Fruit fly (Drosophila melanogaster) whole organism, embryonic: ENCODE results near the gene sra.

Source experiments
- Adf1 ChIP-seq: fragments of 200-800 bp; sonication (Bioruptor generic); IDR thresholded peaks from 2 replicates; pipeline ENCODE4 v1.3.6; 2022; ENCODE audit warnings: missing biosample characterization, missing genetic modification characterization
- B-H2 ChIP-seq: fragments of 200-800 bp; sonication (Bioruptor generic); optimal IDR thresholded peaks from 2 replicates; lab custom pipeline; 2018; ENCODE audit warnings: missing biosample characterization, mild to moderate bottlenecking, missing genetic modification characterization
- CG10431 ChIP-seq: fragments of 200-800 bp; sonication (Bioruptor generic); optimal IDR thresholded peaks from 3 replicates; lab custom pipeline; 2018; ENCODE audit warnings: missing biosample characterization, mild to moderate bottlenecking, missing genetic modification characterization
- CG11504 ChIP-seq: fragments of 200-800 bp; sonication (Bioruptor generic); optimal IDR thresholded peaks from 3 replicates; lab custom pipeline; 2019; ENCODE audit warnings: missing biosample characterization, mild to moderate bottlenecking, missing genetic modification characterization, moderate library complexity
- CG12391 ChIP-seq: fragments of 200-800 bp; sonication (Bioruptor generic); optimal IDR thresholded peaks from 3 replicates; lab custom pipeline; 2018; ENCODE audit warnings: missing biosample characterization, mild to moderate bottlenecking, missing genetic modification characterization, moderate library complexity
- CG13424 ChIP-seq: fragments of 200-800 bp; sonication (Bioruptor generic); optimal IDR thresholded peaks from 2 replicates; lab custom pipeline; 2019; ENCODE audit warnings: missing biosample characterization, mild to moderate bottlenecking, missing genetic modification characterization, moderate library complexity
- CG1792 ChIP-seq: fragments of 200-800 bp; sonication (Bioruptor generic); optimal IDR thresholded peaks from 2 replicates; lab custom pipeline; 2016; ENCODE audit warnings: missing biosample characterization, missing genetic modification characterization
- CG18619 ChIP-seq: fragments of 200-800 bp; sonication (Bioruptor generic); optimal IDR thresholded peaks from 3 replicates; lab custom pipeline; 2017; ENCODE audit warnings: missing biosample characterization, mild to moderate bottlenecking, missing genetic modification characterization
- CG2199 ChIP-seq: fragments of 200-800 bp; sonication (Bioruptor generic); IDR thresholded peaks from 3 replicates; pipeline ENCODE4 v1.3.6; 2022; ENCODE audit warnings: missing biosample characterization, missing genetic modification characterization
- CG2202 ChIP-seq: fragments of 200-800 bp; sonication (Bioruptor generic); optimal IDR thresholded peaks from 2 replicates; lab custom pipeline; 2018; ENCODE audit warnings: missing biosample characterization, mild to moderate bottlenecking, missing genetic modification characterization
- CG30020 ChIP-seq: fragments of 200-800 bp; optimal IDR thresholded peaks from 2 replicates; lab custom pipeline; 2019; ENCODE audit warnings: missing biosample characterization, mild to moderate bottlenecking, missing genetic modification characterization, moderate library complexity
- CG31365 ChIP-seq: fragments of 200-800 bp; sonication (Bioruptor generic); optimal IDR thresholded peaks from 2 replicates; lab custom pipeline; 2018; ENCODE audit warnings: missing biosample characterization, mild to moderate bottlenecking, missing genetic modification characterization
- CG3407 ChIP-seq: fragments of 200-800 bp; sonication (Bioruptor generic); optimal IDR thresholded peaks from 2 replicates; lab custom pipeline; 2018; ENCODE audit warnings: missing biosample characterization, mild to moderate bottlenecking, missing genetic modification characterization
- CG34376 ChIP-seq: fragments of 200-800 bp; sonication (Bioruptor generic); optimal IDR thresholded peaks from 2 replicates; lab custom pipeline; 2018; ENCODE audit warnings: missing biosample characterization, mild to moderate bottlenecking, missing genetic modification characterization
- CG5245 ChIP-seq: fragments of 200-800 bp; sonication (Bioruptor generic); optimal IDR thresholded peaks from 3 replicates; lab custom pipeline; 2016; ENCODE audit warnings: missing biosample characterization, missing genetic modification characterization
- CG6654 ChIP-seq: fragments of 200-800 bp; sonication (Bioruptor generic); optimal IDR thresholded peaks from 2 replicates; lab custom pipeline; 2017; ENCODE audit warnings: missing biosample characterization, mild to moderate bottlenecking, missing genetic modification characterization
- CG7745 ChIP-seq: fragments of 200-800 bp; sonication (Bioruptor generic); optimal IDR thresholded peaks from 2 replicates; lab custom pipeline; 2018; ENCODE audit warnings: missing biosample characterization, mild to moderate bottlenecking, missing genetic modification characterization, moderate library complexity
- CG7786 ChIP-seq: fragments of 200-800 bp; sonication (Bioruptor generic); optimal IDR thresholded peaks from 2 replicates; lab custom pipeline; 2016; ENCODE audit warnings: missing biosample characterization, missing genetic modification characterization
- CG7928 ChIP-seq: fragments of 200-800 bp; sonication (Bioruptor generic); optimal IDR thresholded peaks from 2 replicates; lab custom pipeline; 2017; ENCODE audit warnings: missing biosample characterization, mild to moderate bottlenecking, missing genetic modification characterization
- CG8924 ChIP-seq: fragments of 200-800 bp; optimal IDR thresholded peaks from 3 replicates; lab custom pipeline; 2019; ENCODE audit warnings: missing biosample characterization, mild to moderate bottlenecking, missing genetic modification characterization, moderate library complexity
- CG9215 ChIP-seq: fragments of 200-800 bp; sonication (Bioruptor generic); IDR thresholded peaks from 2 replicates; pipeline ENCODE4 v1.3.6; 2022; ENCODE audit warnings: missing biosample characterization, missing genetic modification characterization
- Camta ChIP-seq: fragments of 200-800 bp; sonication (Bioruptor generic); optimal IDR thresholded peaks from 2 replicates; lab custom pipeline; 2016; ENCODE audit warnings: missing biosample characterization, missing genetic modification characterization
- D19B ChIP-seq: fragments of 200-800 bp; sonication (Bioruptor generic); optimal IDR thresholded peaks from 2 replicates; lab custom pipeline; 2017; ENCODE audit warnings: missing biosample characterization, mild to moderate bottlenecking, missing genetic modification characterization
- Dp ChIP-seq: fragments of 200-800 bp; sonication (Bioruptor generic); optimal IDR thresholded peaks from 2 replicates; lab custom pipeline; 2018; ENCODE audit warnings: missing biosample characterization, mild to moderate bottlenecking, missing genetic modification characterization, moderate library complexity
- Drgx ChIP-seq: fragments of 200-800 bp; sonication (Bioruptor generic); IDR thresholded peaks from 2 replicates; pipeline ENCODE4 v1.3.6; 2022; ENCODE audit warnings: missing biosample characterization, missing genetic modification characterization
- ERR ChIP-seq: fragments of 200-800 bp; sonication (Bioruptor generic); optimal IDR thresholded peaks from 2 replicates; lab custom pipeline; 2016; ENCODE audit warnings: missing biosample characterization, missing genetic modification characterization
- Ets65A ChIP-seq: fragments of 200-800 bp; sonication (Bioruptor generic); peaks from one replicate; lab custom pipeline; 2016; ENCODE audit warnings: missing biosample characterization, missing genetic modification characterization
- Fer2 ChIP-seq: fragments of 200-800 bp; sonication (Bioruptor generic); optimal IDR thresholded peaks from 2 replicates; lab custom pipeline; 2018; ENCODE audit warnings: missing biosample characterization, mild to moderate bottlenecking, missing genetic modification characterization, moderate library complexity
- HLH4C ChIP-seq: fragments of 200-800 bp; sonication (Bioruptor generic); IDR thresholded peaks from 3 replicates; pipeline ENCODE4 v1.3.6; 2022; ENCODE audit warnings: missing biosample characterization, missing genetic modification characterization; ENCODE audit not compliant: partially characterized antibody
- HmgZ ChIP-seq: fragments of 200-800 bp; sonication (Bioruptor generic); optimal IDR thresholded peaks from 2 replicates; lab custom pipeline; 2018; ENCODE audit warnings: missing biosample characterization, mild to moderate bottlenecking, missing genetic modification characterization
- Hmr ChIP-seq: fragments of 200-800 bp; sonication (Bioruptor generic); optimal IDR thresholded peaks from 3 replicates; lab custom pipeline; 2017; ENCODE audit warnings: mild to moderate bottlenecking, missing biosample characterization, missing genetic modification reagents, missing genetic modification characterization
- Lpt ChIP-seq: fragments of >200 bp; optimal IDR thresholded peaks from 2 replicates; lab custom pipeline; 2018; ENCODE audit warnings: missing biosample characterization, missing genetic modification characterization
- Oli ChIP-seq: fragments of 200-800 bp; sonication (Bioruptor generic); optimal IDR thresholded peaks from 2 replicates; lab custom pipeline; 2018; ENCODE audit warnings: missing biosample characterization, mild to moderate bottlenecking, missing genetic modification characterization, moderate library complexity
- Optix ChIP-seq: fragments of 200-800 bp; sonication (Bioruptor generic); IDR thresholded peaks from 3 replicates; pipeline ENCODE4 v1.3.6; 2022; ENCODE audit warnings: missing biosample characterization, missing genetic modification characterization
- Pdp1 ChIP-seq, 2 experiments: fragments of 200-800 bp; sonication (Bioruptor generic); optimal IDR thresholded peaks; 3 replicates each; lab custom pipeline; 2016; ENCODE audit warnings: missing biosample characterization in 2 of 2, missing genetic modification characterization in 2 of 2, mild to moderate bottlenecking in 1 of 2, moderate library complexity in 1 of 2
- Poxn ChIP-seq: fragments of 200-800 bp; sonication (Bioruptor generic); IDR thresholded peaks from 2 replicates; pipeline ENCODE4 v1.3.6; 2022; ENCODE audit warnings: missing biosample characterization, missing genetic modification characterization
- Ptx1 ChIP-seq: fragments of 200-800 bp; sonication (Bioruptor generic); IDR thresholded peaks from 2 replicates; pipeline ENCODE4 v1.3.6; 2022; ENCODE audit warnings: missing biosample characterization, missing genetic modification characterization
- Ravus ChIP-seq: fragments of 200-800 bp; sonication (Bioruptor generic); IDR thresholded peaks from 2 replicates; pipeline ENCODE4 v1.3.6; 2022; ENCODE audit warnings: missing biosample characterization, missing genetic modification characterization
- Sox102F ChIP-seq: fragments of 200-800 bp; sonication (Bioruptor generic); optimal IDR thresholded peaks from 2 replicates; lab custom pipeline; 2018; ENCODE audit warnings: missing biosample characterization, mild to moderate bottlenecking, missing genetic modification characterization, moderate library complexity
- Ssrp ChIP-seq: fragments of 200-800 bp; sonication (Bioruptor generic); optimal IDR thresholded peaks from 2 replicates; lab custom pipeline; 2018; ENCODE audit warnings: missing biosample characterization, mild to moderate bottlenecking, missing genetic modification characterization, moderate library complexity
- chm ChIP-seq: fragments of 200-800 bp; sonication (Bioruptor generic); IDR thresholded peaks from 2 replicates; pipeline ENCODE4 v1.3.6; 2022; ENCODE audit warnings: missing biosample characterization, missing genetic modification characterization
- crc ChIP-seq: fragments of 200-800 bp; sonication (Bioruptor generic); optimal IDR thresholded peaks from 2 replicates; lab custom pipeline; 2016; ENCODE audit warnings: missing biosample characterization, missing genetic modification characterization
- dmrt99B ChIP-seq: fragments of 200-800 bp; sonication (Bioruptor generic); optimal IDR thresholded peaks from 2 replicates; lab custom pipeline; 2018; ENCODE audit warnings: missing biosample characterization, mild to moderate bottlenecking, missing genetic modification characterization, moderate library complexity
- dpn ChIP-seq, 2 experiments: fragments of 200-800 bp; sonication (Bioruptor generic); optimal IDR thresholded peaks; 3 replicates each; lab custom pipeline; 2016; ENCODE audit warnings: missing biosample characterization in 2 of 2, missing genetic modification characterization in 2 of 2
- eyg ChIP-seq: fragments of 200-800 bp; sonication (Bioruptor generic); optimal IDR thresholded peaks from 3 replicates; lab custom pipeline; 2016; ENCODE audit warnings: missing biosample characterization, missing genetic modification characterization
- fd64A ChIP-seq: fragments of 200-800 bp; sonication (Bioruptor generic); optimal IDR thresholded peaks from 3 replicates; lab custom pipeline; 2018; ENCODE audit warnings: missing biosample characterization, mild to moderate bottlenecking, missing genetic modification characterization
- gsb-n ChIP-seq: fragments of 200-800 bp; sonication (Bioruptor generic); optimal IDR thresholded peaks from 3 replicates; lab custom pipeline; 2018; ENCODE audit warnings: missing biosample characterization, mild to moderate bottlenecking, missing genetic modification characterization
- otp ChIP-seq: fragments of 200-800 bp; sonication (Bioruptor generic); IDR thresholded peaks from 3 replicates; pipeline ENCODE4, ENCODE4 v1.3.6; 2022; ENCODE audit warnings: missing biosample characterization, missing genetic modification characterization
- p53 ChIP-seq: fragments of 200-800 bp; sonication (Bioruptor generic); optimal IDR thresholded peaks from 2 replicates; lab custom pipeline; 2016; ENCODE audit warnings: missing biosample characterization, missing genetic modification characterization
- sim ChIP-seq: fragments of 200-800 bp; sonication (Bioruptor generic); IDR thresholded peaks from 2 replicates; pipeline ENCODE4 v1.3.6; 2022; ENCODE audit warnings: missing biosample characterization, missing genetic modification characterization
- tio ChIP-seq: fragments of 200-800 bp; sonication (Bioruptor generic); optimal IDR thresholded peaks from 2 replicates; lab custom pipeline; 2017; ENCODE audit warnings: missing biosample characterization, missing genetic modification characterization, inconsistent platforms
- trem ChIP-seq: fragments of 200-800 bp; optimal IDR thresholded peaks from 3 replicates; lab custom pipeline; 2019; ENCODE audit warnings: missing biosample characterization, mild to moderate bottlenecking, missing genetic modification characterization, moderate library complexity
- yki ChIP-seq: fragments of >200 bp; optimal IDR thresholded peaks from 3 replicates; lab custom pipeline; 2018

sra gene

dm6 chr3R:16217368-16217767 lies 30.6 kb downstream of the sra start (continued):
- no peak for TF ChIP-seq D19B (GFP tag; lab: Kevin White, UChicago)
- no peak for TF ChIP-seq sim
- TF ChIP-seq CG3407 (GFP tag; lab: Kevin White, UChicago): no peak
- TF ChIP-seq Oli (tag; lab: Kevin White, UChicago): peak; percentile 6
- TF ChIP-seq otp (GFP tag; lab: Robert Waterston, UW): no peak
- TF ChIP-seq HmgZ: no peak
- no peak for TF ChIP-seq chm (GFP tag; lab: Robert Waterston, UW)
- no peak for TF ChIP-seq CG2199
- TF ChIP-seq Ptx1: no peak
- TF ChIP-seq CG7928 (GFP tag; lab: Kevin White, UChicago): no peak
- TF ChIP-seq trem: no peak
- TF ChIP-seq Camta (GFP tag; lab: Kevin White, UChicago): no peak
- no peak for TF ChIP-seq CG13424
- no peak for TF ChIP-seq yki (lab: Kevin White, UChicago)
- no peak for TF ChIP-seq crc
- no peak for TF ChIP-seq CG18619
- no peak for TF ChIP-seq Hmr (GFP tag; lab: Kevin White, UChicago)
- no peak for TF ChIP-seq Poxn
- no peak for TF ChIP-seq Lpt
- TF ChIP-seq CG5245 (GFP tag; lab: Kevin White, UChicago): no peak
- TF ChIP-seq Dp (GFP tag; lab: Kevin White, UChicago): no peak
- peak; percentile 10 for TF ChIP-seq Ssrp
- TF ChIP-seq Fer2: no peak
- no peak for TF ChIP-seq CG7786 (GFP tag; lab: Kevin White, UChicago)
- TF ChIP-seq CG10431 (GFP tag; lab: Kevin White, UChicago): no peak
- no peak for TF ChIP-seq Pdp1 (GFP tag; optimal IDR thresholded peaks at IDR 0.05; lab: Kevin White, UChicago)
- no peak for TF ChIP-seq eyg (GFP tag; lab: Kevin White, UChicago)
- TF ChIP-seq CG30020 (tag; lab: Kevin White, UChicago): no peak
- no peak for TF ChIP-seq CG9215
- TF ChIP-seq CG31365 (tag; lab: Kevin White, UChicago): no peak
- TF ChIP-seq CG11504 (tag; lab: Kevin White, UChicago): peak; percentile 7
- TF ChIP-seq Optix (GFP tag; lab: Robert Waterston, UW): no peak
- no peak for TF ChIP-seq dpn (GFP tag; optimal IDR thresholded peaks at IDR 0.05; lab: Kevin White, UChicago)
- no peak for TF ChIP-seq CG2202
- no peak for TF ChIP-seq Ravus (GFP tag; lab: Robert Waterston, UW)
- no peak for TF ChIP-seq Drgx (GFP tag; lab: Robert Waterston, UW)
- peak; percentile 16 for TF ChIP-seq dmrt99B (tag; lab: Kevin White, UChicago)
- TF ChIP-seq gsb-n (tag; lab: Kevin White, UChicago): no peak
- TF ChIP-seq CG1792: no peak
- no peak for TF ChIP-seq tio
- TF ChIP-seq ERR (GFP tag; lab: Kevin White, UChicago): no peak
- no peak for TF ChIP-seq HLH4C (GFP tag; lab: Robert Waterston, UW)
- no peak for TF ChIP-seq CG7745 (tag; lab: Kevin White, UChicago)
- no peak for TF ChIP-seq CG34376
- no peak for TF ChIP-seq fd64A (GFP tag; lab: Kevin White, UChicago)
- TF ChIP-seq CG6654: no peak
- TF ChIP-seq B-H2 (GFP tag; lab: Kevin White, UChicago): no peak
- no peak for TF ChIP-seq Ets65A
- TF ChIP-seq Sox102F: no peak
- TF ChIP-seq p53: no peak
- no peak for TF ChIP-seq CG8924
- peak; percentile 7 for TF ChIP-seq CG12391 (tag; lab: Kevin White, UChicago)
- no peak for TF ChIP-seq Adf1 (GFP tag; lab: Robert Waterston, UW)
